Worm (Caenorhabditis elegans) whole organism, young adult: ENCODE results near the gene srw-39.

Experiments used
- B0035.1 ChIP-seq: sonication (generic microtip); optimal IDR thresholded peaks from 2 replicates; lab custom pipeline; 2016; ENCODE audit warnings: missing genetic modification characterization, mild to moderate bottlenecking, missing compliant biosample characterization, missing genotype, missing genetic modification reagents
- B0261.1 ChIP-seq: sonication (generic microtip); optimal IDR thresholded peaks from 2 replicates; lab custom pipeline; 2016; ENCODE audit warnings: mild to moderate bottlenecking, missing genetic modification characterization, moderate library complexity, missing compliant biosample characterization
- F10E7.11 ChIP-seq: sonication (generic microtip); optimal IDR thresholded peaks from 2 replicates; lab custom pipeline; 2017; ENCODE audit warnings: mild to moderate bottlenecking, missing genetic modification characterization, moderate library complexity, missing compliant biosample characterization
- F33H1.4 ChIP-seq: fragments of 200-800 bp; sonication (Bioruptor generic); IDR thresholded peaks from 2 replicates; pipeline ENCODE4 v1.3.6; 2022; ENCODE audit warnings: missing genetic modification reagents, missing genetic modification characterization, missing compliant biosample characterization
- K12H6.12 ChIP-seq: fragments of 200-800 bp; sonication (Bioruptor generic); optimal IDR thresholded peaks from 2 replicates; lab custom pipeline; 2018; ENCODE audit warnings: mild to moderate bottlenecking, missing genetic modification characterization, missing compliant biosample characterization
- T26A5.8 ChIP-seq: sonication (generic microtip); optimal IDR thresholded peaks from 2 replicates; lab custom pipeline; 2016; ENCODE audit warnings: missing genetic modification characterization, missing compliant biosample characterization
- Y53F4B.3 ChIP-seq: fragments of 200-800 bp; sonication (Bioruptor generic); IDR thresholded peaks from 2 replicates; pipeline ENCODE4 v1.3.6; 2022; ENCODE audit warnings: missing genetic modification reagents, missing genetic modification characterization, missing compliant biosample characterization
- Y79H2A.3 ChIP-seq: fragments of 200-800 bp; sonication (Bioruptor generic); conservative IDR thresholded peaks from 2 replicates; pipeline ENCODE4 v1.3.6; 2022; ENCODE audit warnings: missing genetic modification reagents, missing genetic modification characterization, missing compliant biosample characterization
- ama-1 ChIP-seq, 3 experiments: fragments of 150-350 bp in 1 of 3; sonication (generic microtip) in 2 of 3; optimal IDR thresholded peaks; 2 replicates each; lab custom pipeline; 2014 to 2018; ENCODE audit warnings: missing biosample characterization in 2 of 3, missing genetic modification characterization in 2 of 3, missing genetic modification reagents in 2 of 3
- attf-5 ChIP-seq: fragments of 200-800 bp; sonication (Bioruptor generic); optimal IDR thresholded peaks from 2 replicates; lab custom pipeline; 2018; ENCODE audit warnings: mild to moderate bottlenecking, missing genetic modification characterization, missing compliant biosample characterization
- ccch-3 ChIP-seq: fragments of 200-800 bp; sonication (Bioruptor generic); optimal IDR thresholded peaks from 2 replicates; lab custom pipeline; 2018; ENCODE audit warnings: mild to moderate bottlenecking, missing genetic modification characterization, missing compliant biosample characterization
- chd-7 ChIP-seq: sonication (generic microtip); optimal IDR thresholded peaks from 2 replicates; lab custom pipeline; 2016; ENCODE audit warnings: mild to moderate bottlenecking, missing genetic modification characterization, moderate library complexity, missing compliant biosample characterization
- dox-1 ChIP-seq: fragments of 200-800 bp; sonication (Bioruptor generic); IDR thresholded peaks from 2 replicates; pipeline ENCODE4 v1.3.6; 2022; ENCODE audit warnings: missing genetic modification reagents, missing genetic modification characterization, missing compliant biosample characterization
- dpff-1 ChIP-seq: sonication (generic microtip); optimal IDR thresholded peaks from 2 replicates; lab custom pipeline; 2017; ENCODE audit warnings: mild to moderate bottlenecking, missing genetic modification characterization, missing compliant biosample characterization
- egrh-3 ChIP-seq: fragments of 200-800 bp; sonication (Bioruptor generic); IDR thresholded peaks from 2 replicates; pipeline ENCODE4 v1.3.6; 2022; ENCODE audit warnings: missing genetic modification reagents, missing genetic modification characterization, missing compliant biosample characterization
- ekl-4 ChIP-seq: fragments of 200-800 bp; sonication (Bioruptor generic); IDR thresholded peaks from 2 replicates; pipeline ENCODE4 v1.3.6; 2022; ENCODE audit warnings: missing genetic modification reagents, missing genetic modification characterization, missing compliant biosample characterization
- gei-17 ChIP-seq: fragments of 200-800 bp; sonication (Bioruptor generic); optimal IDR thresholded peaks from 2 replicates; lab custom pipeline; 2018; ENCODE audit warnings: mild to moderate bottlenecking, missing genetic modification characterization, missing compliant biosample characterization
- him-1 ChIP-seq: sonication (generic microtip); optimal IDR thresholded peaks from 2 replicates; lab custom pipeline; 2016; ENCODE audit warnings: missing genotype, missing genetic modification reagents, missing genetic modification characterization, missing compliant biosample characterization
- hlh-26 ChIP-seq: fragments of 200-800 bp; sonication (Bioruptor generic); conservative IDR thresholded peaks from 2 replicates; pipeline ENCODE4 v1.3.6; 2022; ENCODE audit warnings: missing genetic modification reagents, missing genetic modification characterization, missing compliant biosample characterization
- lin-54 ChIP-seq: fragments of 200-800 bp; sonication (Bioruptor generic); optimal IDR thresholded peaks from 2 replicates; lab custom pipeline; 2018; ENCODE audit warnings: mild to moderate bottlenecking, missing genetic modification characterization, missing compliant biosample characterization
- lsy-27 ChIP-seq: sonication (generic microtip); optimal IDR thresholded peaks from 2 replicates; lab custom pipeline; 2017; ENCODE audit warnings: missing genetic modification characterization, mild to moderate bottlenecking, missing compliant biosample characterization, antibody characterized with exemption, missing genotype, borderline replicate concordance; ENCODE audit not compliant: insufficient read depth
- madf-6 ChIP-seq: fragments of 200-800 bp; sonication (Bioruptor generic); IDR thresholded peaks from 2 replicates; pipeline ENCODE4 v1.3.6; 2022; ENCODE audit warnings: missing genetic modification reagents, missing genetic modification characterization, missing compliant biosample characterization
- madf-8 ChIP-seq: fragments of 200-800 bp; sonication (Bioruptor generic); conservative IDR thresholded peaks from 2 replicates; pipeline ENCODE4 v1.3.6; 2022; ENCODE audit warnings: missing genetic modification reagents, missing genetic modification characterization, missing compliant biosample characterization
- nhr-80 ChIP-seq: sonication (generic microtip); optimal IDR thresholded peaks from 2 replicates; lab custom pipeline; 2016; ENCODE audit warnings: missing genetic modification characterization, missing compliant biosample characterization
- nhr-90 ChIP-seq: sonication (generic microtip); optimal IDR thresholded peaks from 2 replicates; lab custom pipeline; 2016; ENCODE audit warnings: missing genotype, mild to moderate bottlenecking, missing genetic modification characterization, missing compliant biosample characterization
- pha-4 ChIP-seq: fragments of 150-350 bp; sonication (generic microtip); optimal IDR thresholded peaks from 2 replicates; lab custom pipeline; 2014; ENCODE audit warnings: missing biosample characterization, missing genetic modification reagents, missing genetic modification characterization
- rec-8 ChIP-seq, 2 experiments: sonication (generic microtip); optimal IDR thresholded peaks; 2 replicates each; lab custom pipeline; 2016; ENCODE audit warnings: mild to moderate bottlenecking in 2 of 2, missing genetic modification characterization in 2 of 2, missing genetic modification reagents in 2 of 2, missing genotype in 2 of 2, missing biosample characterization in 1 of 2, missing compliant biosample characterization in 1 of 2, moderate library complexity in 1 of 2
- repo-1 ChIP-seq: sonication (generic microtip); optimal IDR thresholded peaks from 2 replicates; lab custom pipeline; 2017; ENCODE audit warnings: mild to moderate bottlenecking, missing genetic modification characterization, missing compliant biosample characterization
- rpc-1 ChIP-seq, 2 experiments: fragments of 150-350 bp in 1 of 2; sonication (generic microtip) in 1 of 2; optimal IDR thresholded peaks; 2 replicates each; lab custom pipeline; 2014 to 2018; ENCODE audit warnings: missing biosample characterization in 1 of 2, missing genetic modification characterization in 1 of 2, missing genetic modification reagents in 1 of 2, missing genotype in 1 of 2
- sea-2 ChIP-seq: fragments of 200-800 bp; sonication (Bioruptor generic); IDR thresholded peaks from 2 replicates; pipeline ENCODE4 v1.3.6; 2022; ENCODE audit warnings: missing genetic modification characterization, missing compliant biosample characterization
- snpc-1.1 ChIP-seq: sonication (generic microtip); optimal IDR thresholded peaks from 2 replicates; lab custom pipeline; 2017; ENCODE audit warnings: missing genetic modification characterization, mild to moderate bottlenecking, missing compliant biosample characterization, antibody characterized with exemption, moderate library complexity, missing genotype, missing genetic modification reagents; ENCODE audit not compliant: insufficient read depth
- snpc-3.4 ChIP-seq: sonication (generic microtip); optimal IDR thresholded peaks from 2 replicates; lab custom pipeline; 2017; ENCODE audit warnings: missing genetic modification characterization, mild to moderate bottlenecking, missing compliant biosample characterization, antibody characterized with exemption, moderate library complexity, missing genotype, missing genetic modification reagents
- somi-1 ChIP-seq: fragments of 200-800 bp; sonication (Bioruptor generic); optimal IDR thresholded peaks from 2 replicates; lab custom pipeline; 2018; ENCODE audit warnings: mild to moderate bottlenecking, missing genetic modification characterization, missing compliant biosample characterization
- tbp1 ChIP-seq: fragments of 200-800 bp; sonication (Bioruptor generic); optimal IDR thresholded peaks from 2 replicates; lab custom pipeline; 2018; ENCODE audit warnings: mild to moderate bottlenecking, missing genetic modification characterization, missing compliant biosample characterization
- xnd-1 ChIP-seq: sonication (generic microtip); optimal IDR thresholded peaks from 2 replicates; lab custom pipeline; 2016; ENCODE audit warnings: missing genotype, missing genetic modification reagents, missing genetic modification characterization, missing compliant biosample characterization
- ztf-26 ChIP-seq: sonication (generic microtip); optimal IDR thresholded peaks from 2 replicates; lab custom pipeline; 2017; ENCODE audit warnings: missing genetic modification characterization, missing compliant biosample characterization

Gene srw-39

ce11 chrV:20158223-20158622 is 13.6 kb downstream of the srw-39 start, which contains the start of gene F19B2.6:
F19B2.6 (plus strand) TSS chrV:20158523.
- no peak for TF ChIP-seq attf-5 (GFP tag; lab: Kevin White, UChicago)
- no peak for TF ChIP-seq Y53F4B.3 (GFP tag; lab: Robert Waterston, UW)
- no peak for TF ChIP-seq madf-8 (GFP tag; lab: Robert Waterston, UW)
- no peak for TF ChIP-seq somi-1 (GFP tag; lab: Kevin White, UChicago)
- TF ChIP-seq snpc-3.4: no peak
- TF ChIP-seq snpc-1.1 (tag; lab: Kevin White, UChicago): no peak
- TF ChIP-seq him-1: no peak

ce11 chrV:20151855-20152254 is 20.0 kb downstream of the srw-39 start:
- TF ChIP-seq ekl-4: no peak
- no peak for TF ChIP-seq madf-6 (GFP tag; lab: Robert Waterston, UW)
- TF ChIP-seq dpff-1 (tag; lab: Kevin White, UChicago): no peak
- TF ChIP-seq tbp1 (GFP tag; lab: Kevin White, UChicago): peak; percentile 64
- TF ChIP-seq sea-2 (GFP tag; lab: Robert Waterston, UW): no peak
- TF ChIP-seq B0261.1: peak; percentile 39
- no peak for TF ChIP-seq ztf-26 (tag; lab: Kevin White, UChicago)
- no peak for TF ChIP-seq F10E7.11 (tag; lab: Kevin White, UChicago)
- peak; percentile 39 for TF ChIP-seq rpc-1 (optimal IDR thresholded peaks at IDR 0.05; lab: Kevin White, UChicago)
- TF ChIP-seq rpc-1 (tag; optimal IDR thresholded peaks at IDR 0.05; lab: Kevin White, UChicago): peak; percentile 71
- TF ChIP-seq xnd-1 (tag; lab: Kevin White, UChicago): no peak
- no peak for TF ChIP-seq hlh-26 (GFP tag; lab: Robert Waterston, UW)
- no peak for TF ChIP-seq egrh-3 (GFP tag; lab: Robert Waterston, UW)

- TF ChIP-seq ccch-3 (no peak), dox-1 (GFP tag; lab: Robert Waterston, UW) (no peak), gei-17 (GFP tag; lab: Kevin White, UChicago) (no peak), F33H1.4 (GFP tag; lab: Robert Waterston, UW) (no peak), lin-54 (GFP tag; lab: Kevin White, UChicago) (no peak), T26A5.8 (no peak), rec-8 (tag; optimal IDR thresholded peaks at IDR 0.05; lab: Kevin White, UChicago) (no peak), repo-1 (tag; lab: Kevin White, UChicago) (no peak), chd-7 (no peak), K12H6.12 (tag; lab: Kevin White, UChicago) (no peak), B0035.1 (tag; lab: Kevin White, UChicago) (no peak), nhr-90 (tag; lab: Kevin White, UChicago) (no peak), lsy-27 (tag; lab: Kevin White, UChicago) (no peak)
- TF ChIP-seq, all 124 proteins: peak for 0
Measured at ce11 chrV:20151432-20151831, 20.4 kb downstream of the srw-39 start, which contains the start of gene F19B2.7. F19B2.7 (plus strand) TSS chrV:20151732.

- no peak for TF ChIP-seq pha-4 (tag; lab: Kevin White, UChicago)
- no peak for TF ChIP-seq Y79H2A.3 (GFP tag; lab: Robert Waterston, UW)
- TF ChIP-seq ama-1 (optimal IDR thresholded peaks at IDR 0.05; lab: Kevin White, UChicago): no peak
- no peak for TF ChIP-seq ama-1 (GFP tag; optimal IDR thresholded peaks at IDR 0.05; lab: Kevin White, UChicago)
- TF ChIP-seq attf-5 (GFP tag; lab: Kevin White, UChicago): peak; percentile 41
- peak; percentile 79 for TF ChIP-seq nhr-80 (tag; lab: Kevin White, UChicago)
Measured at ce11 chrV:20147662-20148245, 24.1 kb downstream of the srw-39 start, which contains the start of gene Y113G7A.13. Y113G7A.13 (plus strand) TSS chrV:20148195.
